Worm (Caenorhabditis elegans) whole organism, L4 larva: ENCODE measurements around the gene sid-2.

Source experiments
- F26F4.8 ChIP-seq: fragments of 200-800 bp; sonication (Bioruptor generic); conservative IDR thresholded peaks from 2 replicates; pipeline ENCODE4 v1.3.6; 2022; ENCODE audit warnings: missing genetic modification characterization, missing compliant biosample characterization
- F37D6.2 ChIP-seq: sonication (generic microtip); optimal IDR thresholded peaks from 2 replicates; lab custom pipeline; 2016; ENCODE audit warnings: mild to moderate bottlenecking, missing genetic modification characterization, missing compliant biosample characterization
- F44E2.7 ChIP-seq: fragments of 200-800 bp; sonication (Bioruptor generic); IDR thresholded peaks from 2 replicates; pipeline ENCODE4 v2.1.2; 2022; ENCODE audit warnings: missing genetic modification characterization, missing compliant biosample characterization
- T20F7.1 ChIP-seq: fragments of 200-800 bp; sonication (Bioruptor generic); optimal IDR thresholded peaks from 2 replicates; lab custom pipeline; 2018; ENCODE audit warnings: mild to moderate bottlenecking, missing genetic modification characterization, missing compliant biosample characterization
- T26A8.4 ChIP-seq: fragments of 200-800 bp; sonication (Bioruptor generic); IDR thresholded peaks from 2 replicates; pipeline ENCODE4 v1.3.6; 2022; ENCODE audit warnings: missing genetic modification characterization, missing compliant biosample characterization
- Y48G9A.11 ChIP-seq: fragments of 200-800 bp; sonication (Bioruptor generic); IDR thresholded peaks from 2 replicates; pipeline ENCODE4 v1.3.6; 2022; ENCODE audit warnings: missing genetic modification reagents, missing genetic modification characterization, missing compliant biosample characterization
- ZK337.2 ChIP-seq: fragments of 200-800 bp; sonication (Bioruptor generic); IDR thresholded peaks from 2 replicates; pipeline ENCODE4 v1.3.6; 2022; ENCODE audit warnings: missing genetic modification reagents, missing genetic modification characterization, missing compliant biosample characterization
- ZK546.5 ChIP-seq, 2 experiments: sonication (generic microtip); optimal IDR thresholded peaks; 2 replicates each; lab custom pipeline; 2017; ENCODE audit warnings: missing biosample characterization in 2 of 2, missing genetic modification characterization in 2 of 2
- aha-1 ChIP-seq: fragments of 150-350 bp; peaks from one replicate; lab custom pipeline; 2014; ENCODE audit warnings: missing biosample characterization, missing genetic modification characterization
- ama-1 ChIP-seq: fragments of 150-350 bp; optimal IDR thresholded peaks from 2 replicates; lab custom pipeline; 2014; ENCODE audit warnings: inconsistent platforms, mixed read lengths
- ceh-28 ChIP-seq: fragments of 150-350 bp; optimal IDR thresholded peaks from 2 replicates; lab custom pipeline; 2014; ENCODE audit warnings: missing biosample characterization, missing genetic modification reagents, missing genetic modification characterization
- ceh-62 ChIP-seq: sonication (generic microtip); optimal IDR thresholded peaks from 2 replicates; lab custom pipeline; 2017; ENCODE audit warnings: missing biosample characterization, missing genetic modification characterization
- ces-1 ChIP-seq: fragments of 150-350 bp; sonication (generic microtip); optimal IDR thresholded peaks from 4 replicates; lab custom pipeline; 2014; ENCODE audit warnings: missing biosample characterization, missing genetic modification reagents, missing genetic modification characterization
- daf-16 ChIP-seq, 3 experiments: sonication (generic microtip); optimal IDR thresholded peaks; 2 replicates each; lab custom pipeline; 2016 to 2017; ENCODE audit warnings: missing genetic modification characterization in 3 of 3, missing genetic modification reagents in 3 of 3, mild to moderate bottlenecking in 2 of 3, missing compliant biosample characterization in 2 of 3, missing biosample characterization in 1 of 3, moderate library complexity in 1 of 3
- daf-19 ChIP-seq: fragments of 200-800 bp; sonication (Bioruptor generic); conservative IDR thresholded peaks from 2 replicates; pipeline ENCODE4 v1.3.6; 2022; ENCODE audit warnings: missing genetic modification characterization, missing compliant biosample characterization
- daf-8 ChIP-seq: fragments of 200-800 bp; sonication (Bioruptor generic); IDR thresholded peaks from 2 replicates; pipeline ENCODE4 v1.3.6; 2022; ENCODE audit warnings: missing genetic modification characterization, missing compliant biosample characterization
- dmd-6 ChIP-seq: fragments of 200-800 bp; sonication (Bioruptor generic); IDR thresholded peaks from 2 replicates; pipeline ENCODE4 v1.3.6; 2022; ENCODE audit warnings: missing genetic modification reagents, missing genetic modification characterization, missing compliant biosample characterization
- dmd-8 ChIP-seq: fragments of 200-800 bp; sonication (Bioruptor generic); IDR thresholded peaks from 2 replicates; pipeline ENCODE4 v1.3.6; 2022; ENCODE audit warnings: missing genetic modification characterization, missing compliant biosample characterization
- fkh-10 ChIP-seq: fragments of 150-350 bp; optimal IDR thresholded peaks from 2 replicates; lab custom pipeline; 2014; ENCODE audit warnings: missing biosample characterization, missing genetic modification reagents, missing genetic modification characterization
- hif-1 ChIP-seq, 2 experiments: sonication (generic microtip); optimal IDR thresholded peaks; 2 replicates each; lab custom pipeline; 2016 to 2017; ENCODE audit warnings: missing compliant biosample characterization in 2 of 2, missing genetic modification characterization in 2 of 2, missing genetic modification reagents in 2 of 2, missing genotype in 2 of 2, mild to moderate bottlenecking in 1 of 2
- hlh-11 ChIP-seq: fragments of 200-800 bp; sonication (Bioruptor generic); optimal IDR thresholded peaks from 2 replicates; lab custom pipeline; 2018; ENCODE audit warnings: mild to moderate bottlenecking, missing genetic modification characterization, missing compliant biosample characterization
- hlh-30 ChIP-seq: sonication (generic microtip); optimal IDR thresholded peaks from 2 replicates; lab custom pipeline; 2017; ENCODE audit warnings: antibody characterized with exemption, mild to moderate bottlenecking, missing genetic modification characterization, missing compliant biosample characterization; ENCODE audit not compliant: insufficient read depth
- hmg-1.1 ChIP-seq: fragments of 200-800 bp; sonication (Bioruptor generic); IDR thresholded peaks from 2 replicates; pipeline ENCODE4 v1.3.6; 2022; ENCODE audit warnings: missing genetic modification reagents, missing genetic modification characterization, missing compliant biosample characterization
- lin-1 ChIP-seq: fragments of 200-800 bp; sonication (Bioruptor generic); IDR thresholded peaks from 2 replicates; pipeline ENCODE4 v1.3.6; 2022; ENCODE audit warnings: missing genetic modification reagents, missing genetic modification characterization, missing compliant biosample characterization
- lin-13 ChIP-seq: fragments of 150-350 bp; optimal IDR thresholded peaks from 2 replicates; lab custom pipeline; 2014; ENCODE audit warnings: missing biosample characterization, missing genetic modification reagents, missing genetic modification characterization
- lin-38 ChIP-seq: fragments of 200-800 bp; sonication (Bioruptor generic); IDR thresholded peaks from 2 replicates; pipeline ENCODE4 v1.3.6; 2022; ENCODE audit warnings: missing genetic modification reagents, missing genetic modification characterization, missing compliant biosample characterization
- lin-39 ChIP-seq: fragments of 150-350 bp; optimal IDR thresholded peaks from 2 replicates; lab custom pipeline; 2014; ENCODE audit warnings: missing biosample characterization, missing genetic modification reagents, missing genetic modification characterization
- lsy-2 ChIP-seq, 2 experiments: fragments of 150-350 bp in 1 of 2; sonication (generic microtip) in 1 of 2; optimal IDR thresholded peaks; 2 replicates each; lab custom pipeline; 2014 to 2017; ENCODE audit warnings: missing biosample characterization in 2 of 2, missing genetic modification characterization in 2 of 2
- mdt-29 ChIP-seq: fragments of 200-800 bp; sonication (Bioruptor generic); IDR thresholded peaks from 2 replicates; pipeline ENCODE4 v1.3.6; 2022; ENCODE audit warnings: missing genetic modification reagents, missing genetic modification characterization, missing compliant biosample characterization
- mep-1 ChIP-seq: fragments of 150-350 bp; sonication (generic microtip); optimal IDR thresholded peaks from 3 replicates; lab custom pipeline; 2014; ENCODE audit warnings: missing biosample characterization, missing genetic modification characterization
- mes-2 ChIP-seq: sonication (generic microtip); optimal IDR thresholded peaks from 2 replicates; lab custom pipeline; 2016; ENCODE audit warnings: missing genotype, mild to moderate bottlenecking, missing genetic modification characterization, missing compliant biosample characterization; ENCODE audit not compliant: poor library complexity, severe bottlenecking
- mxl-3 ChIP-seq: fragments of 200-800 bp; sonication (Bioruptor generic); optimal IDR thresholded peaks from 2 replicates; lab custom pipeline; 2018; ENCODE audit warnings: mild to moderate bottlenecking, missing genetic modification characterization, missing compliant biosample characterization
- nhr-10 ChIP-seq: fragments of 150-350 bp; optimal IDR thresholded peaks from 2 replicates; lab custom pipeline; 2014; ENCODE audit warnings: missing biosample characterization, missing genetic modification characterization
- nhr-28 ChIP-seq: fragments of 150-350 bp; optimal IDR thresholded peaks from 2 replicates; lab custom pipeline; 2014; ENCODE audit warnings: missing biosample characterization, missing genetic modification characterization
- nhr-41 ChIP-seq: fragments of 200-800 bp; sonication (Bioruptor generic); IDR thresholded peaks from 2 replicates; pipeline ENCODE4 v1.3.6; 2022; ENCODE audit warnings: missing genetic modification reagents, missing genetic modification characterization, missing compliant biosample characterization
- nhr-48 ChIP-seq: sonication (generic microtip); optimal IDR thresholded peaks from 2 replicates; lab custom pipeline; 2016; ENCODE audit warnings: mild to moderate bottlenecking, missing genetic modification characterization, missing compliant biosample characterization
- nhr-6 ChIP-seq: fragments of 150-350 bp; optimal IDR thresholded peaks from 2 replicates; lab custom pipeline; 2014; ENCODE audit warnings: missing biosample characterization, missing genetic modification characterization
- pha-4 ChIP-seq, 2 experiments: fragments of 150-350 bp in 1 of 2; fragments of 200-800 bp in 1 of 2; sonication (Bioruptor generic) in 1 of 2; IDR thresholded peaks in 1 of 2; optimal IDR thresholded peaks in 1 of 2; 2 replicates each; pipeline versions ENCODE4 v1.3.6 to Lab custom; 2014 to 2022; ENCODE audit warnings: missing genetic modification characterization in 2 of 2, missing genetic modification reagents in 2 of 2, missing biosample characterization in 1 of 2, missing compliant biosample characterization in 1 of 2
- php-3 ChIP-seq: fragments of 200-800 bp; sonication (Bioruptor generic); IDR thresholded peaks from 2 replicates; pipeline ENCODE4 v1.3.6; 2022; ENCODE audit warnings: missing genetic modification reagents, missing genetic modification characterization, missing compliant biosample characterization
- rbr-2 ChIP-seq: sonication (generic microtip); optimal IDR thresholded peaks from 2 replicates; lab custom pipeline; 2016; ENCODE audit warnings: missing genotype, missing genetic modification characterization, missing compliant biosample characterization
- set-16 ChIP-seq: fragments of 200-800 bp; sonication (Bioruptor generic); IDR thresholded peaks from 2 replicates; pipeline ENCODE4 v1.3.6; 2022; ENCODE audit warnings: missing genetic modification reagents, missing genetic modification characterization, missing compliant biosample characterization
- spr-1 ChIP-seq: sonication (generic microtip); optimal IDR thresholded peaks from 2 replicates; lab custom pipeline; 2016; ENCODE audit warnings: mild to moderate bottlenecking, missing genetic modification characterization, missing compliant biosample characterization
- unc-62 ChIP-seq, 3 experiments: fragments of 150-350 bp in 1 of 3; sonication (generic microtip); optimal IDR thresholded peaks in 2 of 3; peaks in 1 of 3; 1 replicate in 1 of 3; 2 replicates in 2 of 3; lab custom pipeline; 2014 to 2017; ENCODE audit warnings: missing biosample characterization in 3 of 3, missing genetic modification characterization in 3 of 3, missing genetic modification reagents in 3 of 3, missing genotype in 1 of 3
- zag-1 ChIP-seq: fragments of 150-350 bp; optimal IDR thresholded peaks from 2 replicates; lab custom pipeline; 2014; ENCODE audit warnings: missing biosample characterization, missing genetic modification characterization
- zfp-3 ChIP-seq: fragments of 200-800 bp; sonication (Bioruptor generic); conservative IDR thresholded peaks from 2 replicates; pipeline ENCODE4 v1.3.6; 2022; ENCODE audit warnings: missing genetic modification reagents, missing genetic modification characterization, missing compliant biosample characterization
- zip-11 ChIP-seq: fragments of 200-800 bp; sonication (Bioruptor generic); IDR thresholded peaks from 2 replicates; pipeline ENCODE4 v1.3.6; 2022; ENCODE audit warnings: missing genetic modification characterization, missing compliant biosample characterization
- ztf-7 ChIP-seq: fragments of 150-350 bp; optimal IDR thresholded peaks from 2 replicates; lab custom pipeline; 2014; ENCODE audit warnings: missing biosample characterization, missing genetic modification characterization

Gene sid-2

DNA sequence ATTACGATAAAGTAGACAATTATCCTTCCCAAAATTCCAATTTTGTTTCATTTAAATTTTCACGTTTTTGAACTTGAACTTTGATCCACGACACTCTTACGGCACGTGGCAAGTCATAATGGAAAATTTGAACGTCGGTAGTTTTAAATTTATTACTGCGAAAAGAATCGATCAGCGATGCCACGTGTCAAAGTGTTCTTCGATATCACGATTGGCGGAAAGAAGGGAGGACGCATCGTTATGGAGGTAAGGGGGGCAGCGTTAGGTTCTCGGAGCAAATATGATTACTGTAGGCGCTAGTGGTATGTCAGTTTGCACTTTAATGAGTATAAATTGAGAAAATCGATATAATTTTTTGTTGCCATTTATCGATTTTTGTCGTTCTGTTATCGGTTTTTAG is 13.3 kb downstream of the sid-2 start, which contains the start of gene cyn-2 (continued):
- no peak for TF ChIP-seq T26A8.4 (GFP tag; lab: Robert Waterston, UW)
- TF ChIP-seq ama-1 (lab: Kevin White, UChicago), result peak; percentile 32
- no peak for TF ChIP-seq dmd-8 (GFP tag; lab: Robert Waterston, UW)
- no peak for TF ChIP-seq unc-62 (GFP tag; optimal IDR thresholded peaks at IDR 0.05 in 1 of 2; lab: Kevin White, UChicago)
- no peak for TF ChIP-seq unc-62 (tag; optimal IDR thresholded peaks at IDR 0.05; lab: Kevin White, UChicago)
- TF ChIP-seq lin-1, result no peak
- no peak for TF ChIP-seq ceh-62 (tag; lab: Kevin White, UChicago)
- no peak for TF ChIP-seq T20F7.1
- no peak for TF ChIP-seq F26F4.8 (GFP tag; lab: Robert Waterston, UW)
- no peak for TF ChIP-seq ZK337.2 (GFP tag; lab: Robert Waterston, UW)
- no peak for TF ChIP-seq zag-1 (tag; lab: Kevin White, UChicago)
- TF ChIP-seq nhr-41, result no peak
- no peak for TF ChIP-seq hmg-1.1
- no peak for TF ChIP-seq lin-39
- TF ChIP-seq ztf-7, result no peak
- TF ChIP-seq ces-1, result no peak
- no peak for TF ChIP-seq ZK546.5 (tag; optimal IDR thresholded peaks at IDR 0.05; lab: Kevin White, UChicago)
- TF ChIP-seq daf-19 (GFP tag; lab: Robert Waterston, UW), result 0 out of 2 replicates have a peak, but pooled peaks have one; percentile 8
- TF ChIP-seq nhr-6 (tag; lab: Kevin White, UChicago), result no peak
- TF ChIP-seq Y48G9A.11 (GFP tag; lab: Robert Waterston, UW), result no peak
- TF ChIP-seq mes-2 (tag; lab: Kevin White, UChicago), result peak; percentile 38
- peak; percentile 34 for TF ChIP-seq hlh-30 (tag; lab: Kevin White, UChicago)
- TF ChIP-seq nhr-10 (tag; lab: Kevin White, UChicago), result no peak
- no peak for TF ChIP-seq zfp-3 (GFP tag; lab: Robert Waterston, UW)
- TF ChIP-seq, all 104 proteins: peak for 6

ce11 chrIII:13693187-13693586 is 13.9 kb downstream of the sid-2 start:
- TF ChIP-seq ceh-28, result peak; percentile 51
- 0 out of 2 replicates have a peak, but pooled peaks have one; percentile 4 for TF ChIP-seq set-16 (GFP tag; lab: Robert Waterston, UW)
- peak; percentile 40 for TF ChIP-seq aha-1 (tag; lab: Kevin White, UChicago)
- TF ChIP-seq hif-1 (tag; optimal IDR thresholded peaks at IDR 0.05; lab: Kevin White, UChicago), result no peak

ce11 chrIII:13694048-13694447 is 14.8 kb downstream of the sid-2 start:
- TF ChIP-seq F37D6.2 (no peak), spr-1 (tag; lab: Kevin White, UChicago) (peak; percentile 37), daf-16 (GFP tag; optimal IDR thresholded peaks at IDR 0.05; lab: Kevin White, UChicago) (no peak), daf-16 (tag; optimal IDR thresholded peaks at IDR 0.05; lab: Kevin White, UChicago) (peak; percentile 92), lsy-2 (tag; optimal IDR thresholded peaks at IDR 0.05; lab: Kevin White, UChicago) (peak in 1 of 2 experiments; percentile 54), nhr-48 (peak; percentile 60), daf-8 (GFP tag; lab: Robert Waterston, UW) (no peak), pha-4 (GFP tag; IDR thresholded peaks at IDR 0.05; lab: Robert Waterston, UW) (0 out of 2 replicates have a peak, but pooled peaks have one; percentile 40), pha-4 (tag; optimal IDR thresholded peaks at IDR 0.05; lab: Kevin White, UChicago) (peak; percentile 36), hmg-1.1 (peak; percentile 35; the same call in 1 of the 2 replicates), mep-1 (tag; lab: Kevin White, UChicago) (peak; percentile 47), lin-13 (peak; percentile 66), F44E2.7 (no peak), fkh-10 (GFP tag; lab: Kevin White, UChicago) (no peak), lin-38 (GFP tag; lab: Robert Waterston, UW) (peak; percentile 46), rbr-2 (tag; lab: Kevin White, UChicago) (peak; percentile 15), ztf-7 (no peak), hlh-11 (tag; lab: Kevin White, UChicago) (peak; percentile 90), mxl-3 (GFP tag; lab: Kevin White, UChicago) (peak; percentile 77), mes-2 (tag; lab: Kevin White, UChicago) (peak; percentile 55), mdt-29 (GFP tag; lab: Robert Waterston, UW) (peak; percentile 75), php-3 (GFP tag; lab: Robert Waterston, UW) (0 out of 2 replicates have a peak, but pooled peaks have one; percentile 45), zag-1 (tag; lab: Kevin White, UChicago) (no peak), zip-11 (no peak), nhr-28 (tag; lab: Kevin White, UChicago) (peak; percentile 75), aha-1 (tag; lab: Kevin White, UChicago) (peak; percentile 40), dmd-6 (peak; percentile 69)
